Worm (Caenorhabditis elegans): ENCODE measurements around the gene C07E3.10.

C07E3.10 gene

DNA sequence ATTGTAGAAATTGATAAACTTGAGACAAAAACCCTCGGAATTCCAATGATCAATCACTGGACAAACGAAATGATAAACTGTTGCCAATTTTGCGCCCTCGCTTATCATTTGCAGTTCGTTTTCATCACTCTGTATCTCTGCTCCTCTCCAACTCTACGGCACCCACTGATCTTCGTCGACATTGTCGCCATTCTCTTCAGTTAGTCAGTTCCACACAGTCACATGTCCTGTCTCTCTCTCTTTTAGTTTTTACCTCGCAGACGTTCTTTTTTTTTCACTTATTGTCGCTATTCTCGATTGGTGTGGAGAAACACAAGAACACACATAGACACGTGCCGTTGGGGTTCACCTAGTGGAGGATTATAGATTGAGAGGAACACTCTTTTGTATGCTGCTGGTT, 42.9 kb downstream of the C07E3.10 start:
- TF ChIP-seq Y55F3AM.14 (GFP tag; optimal IDR thresholded peaks at IDR 0.05) (peak; percentile 34), blmp-1 (tag; optimal IDR thresholded peaks at IDR 0.05; ENCODE audit: insufficient read depth) (peak; percentile 86), lin-13 (GFP tag; optimal IDR thresholded peaks at IDR 0.05) (peak; percentile 52), ceh-16 (tag; optimal IDR thresholded peaks at IDR 0.05) (no peak), snpc-4 (tag; optimal IDR thresholded peaks at IDR 0.05) (peak; percentile 17), dmd-4 (tag; optimal IDR thresholded peaks at IDR 0.05) (no peak), mdl-1 (tag; optimal IDR thresholded peaks at IDR 0.05) (peak; percentile 55 to 58), sma-9 (GFP tag; optimal IDR thresholded peaks at IDR 0.05) (peak; percentile 89), sma-9 (tag; optimal IDR thresholded peaks at IDR 0.05) (no peak), nhr-21 (tag; optimal IDR thresholded peaks at IDR 0.05) (peak; percentile 86), nhr-6 (tag; optimal IDR thresholded peaks at IDR 0.05) (peak; percentile 67), C34F6.9 (tag; optimal IDR thresholded peaks at IDR 0.05) (peak; percentile 39), lsy-2 (tag; optimal IDR thresholded peaks at IDR 0.05) (peak in 1 of 2 experiments; percentile 65), nhr-11 (tag; optimal IDR thresholded peaks at IDR 0.05) (no peak), sem-4 (tag; optimal IDR thresholded peaks at IDR 0.05) (peak; percentile 39), gmeb-1 (tag; optimal IDR thresholded peaks at IDR 0.05) (peak; percentile 56), F13H6.1 (tag; optimal IDR thresholded peaks at IDR 0.05) (peak; percentile 79), fos-1 (tag; optimal IDR thresholded peaks at IDR 0.05) (peak; percentile 71), nhr-25 (tag; optimal IDR thresholded peaks at IDR 0.05) (peak; percentile 83), crh-2 (tag; optimal IDR thresholded peaks at IDR 0.05) (peak; percentile 74), nhr-129 (tag; optimal IDR thresholded peaks at IDR 0.05) (peak; percentile 63), nhr-10 (tag; optimal IDR thresholded peaks at IDR 0.05) (no peak), sma-3 (GFP tag; optimal IDR thresholded peaks at IDR 0.05) (peak; percentile 90), ama-1 (optimal IDR thresholded peaks at IDR 0.05) (peak; percentile 61), alr-1 (tag; optimal IDR thresholded peaks at IDR 0.05) (no peak)

DNA sequence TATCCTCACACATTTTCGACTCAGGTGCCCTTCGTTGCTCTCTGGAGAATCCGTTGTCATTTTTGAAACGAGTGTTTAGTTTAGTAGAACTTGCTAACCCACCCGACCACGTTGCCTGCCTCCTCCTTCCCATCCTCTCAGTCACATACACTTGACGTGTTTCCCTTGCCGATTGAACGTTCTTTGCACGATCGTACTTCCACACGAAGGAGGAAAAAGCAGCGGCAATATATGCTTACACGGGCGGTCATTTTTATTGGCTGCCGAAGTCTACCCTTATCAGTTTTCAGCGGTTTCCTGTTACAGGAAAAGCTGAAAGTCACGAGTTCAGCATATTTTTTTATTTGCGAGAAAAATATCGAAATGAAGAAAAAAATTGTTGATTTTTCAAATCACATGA, 43.6 kb downstream of the C07E3.10 start:
- peak; percentile 37 for TF ChIP-seq gmeb-1 (tag; optimal IDR thresholded peaks at IDR 0.05)
- TF ChIP-seq ztf-11 (tag; optimal IDR thresholded peaks at IDR 0.05) = no peak
- TF ChIP-seq nhr-25 (tag; optimal IDR thresholded peaks at IDR 0.05) = peak; percentile 68
- TF ChIP-seq nhr-11 (tag; optimal IDR thresholded peaks at IDR 0.05) = no peak
- TF ChIP-seq crh-2 (tag; optimal IDR thresholded peaks at IDR 0.05) = peak; percentile 65
- TF ChIP-seq nhr-237 (tag; optimal IDR thresholded peaks at IDR 0.05) = no peak
- TF ChIP-seq Y55F3AM.14 (GFP tag; optimal IDR thresholded peaks at IDR 0.05) = no peak
- peak in 1 of 2 experiments; percentile 64 for TF ChIP-seq mdl-1 (tag; optimal IDR thresholded peaks at IDR 0.05)
- no peak for TF ChIP-seq elt-3 (tag; optimal IDR thresholded peaks at IDR 0.05)
- TF ChIP-seq F13H6.1 (tag; optimal IDR thresholded peaks at IDR 0.05) = peak; percentile 80
- no peak for TF ChIP-seq peb-1 (tag; optimal IDR thresholded peaks at IDR 0.05)
- TF ChIP-seq sma-9 (GFP tag; optimal IDR thresholded peaks at IDR 0.05) = peak; percentile 82
- no peak for TF ChIP-seq sma-9 (tag; optimal IDR thresholded peaks at IDR 0.05)
- peak; percentile 76 for TF ChIP-seq nhr-21 (tag; optimal IDR thresholded peaks at IDR 0.05)
- peak; percentile 70 for TF ChIP-seq nhr-129 (tag; optimal IDR thresholded peaks at IDR 0.05)
- TF ChIP-seq fos-1 (tag; optimal IDR thresholded peaks at IDR 0.05) = peak; percentile 84
- no peak for TF ChIP-seq unc-62 (GFP tag; optimal IDR thresholded peaks at IDR 0.05)
- TF ChIP-seq ztf-1 (GFP tag; conservative IDR thresholded peaks at IDR 0.05) = no peak
- TF ChIP-seq nhr-77 (tag; optimal IDR thresholded peaks at IDR 0.05) = no peak
- TF ChIP-seq nhr-23 (tag; optimal IDR thresholded peaks at IDR 0.05) = no peak
- TF ChIP-seq egl-27 (tag; optimal IDR thresholded peaks at IDR 0.05) = peak; percentile 8
- peak; percentile 11 for TF ChIP-seq sma-3 (GFP tag; optimal IDR thresholded peaks at IDR 0.05)

DNA sequence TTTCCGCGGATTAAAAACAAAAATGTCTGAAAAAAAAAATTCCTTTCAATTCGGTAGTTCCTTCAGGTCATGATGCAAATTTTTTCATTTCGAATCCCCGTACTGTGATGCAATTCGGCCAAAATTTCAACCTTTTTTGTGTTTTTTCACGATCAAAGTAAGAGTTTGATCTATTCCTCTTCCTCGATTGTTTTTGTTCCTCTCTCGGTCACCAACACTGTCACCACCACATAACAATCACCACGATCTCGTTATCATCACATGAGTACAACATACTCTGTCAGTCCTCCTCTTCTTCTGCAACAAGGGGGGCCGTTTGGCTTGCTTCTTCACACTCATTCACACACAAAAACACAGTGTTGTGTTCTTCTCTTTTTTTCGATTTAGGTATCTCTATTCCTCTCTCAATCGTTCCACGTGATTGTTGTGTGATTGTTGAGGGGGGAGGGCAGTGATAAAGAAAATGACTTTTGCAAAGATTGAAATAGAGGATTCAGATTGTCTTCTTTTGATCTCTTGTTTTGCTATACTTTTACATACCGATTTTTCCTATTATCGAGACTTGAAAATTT, 44.2 kb downstream of the C07E3.10 start:
- TF ChIP-seq sem-4 (tag; optimal IDR thresholded peaks at IDR 0.05) (peak; percentile 17), elt-3 (tag; optimal IDR thresholded peaks at IDR 0.05) (no peak), elt-1 (tag; optimal IDR thresholded peaks at IDR 0.05) (no peak), gmeb-1 (tag; optimal IDR thresholded peaks at IDR 0.05) (peak; percentile 16), C34F6.9 (tag; optimal IDR thresholded peaks at IDR 0.05) (peak; percentile 58), aly-2 (tag; optimal IDR thresholded peaks at IDR 0.05) (no peak), mdl-1 (tag; optimal IDR thresholded peaks at IDR 0.05) (peak in 1 of 2 experiments; percentile 47), fos-1 (tag; optimal IDR thresholded peaks at IDR 0.05) (peak; percentile 34), Y55F3AM.14 (GFP tag; optimal IDR thresholded peaks at IDR 0.05) (peak; percentile 52), blmp-1 (tag; optimal IDR thresholded peaks at IDR 0.05; ENCODE audit: insufficient read depth) (peak; percentile 29), nhr-21 (tag; optimal IDR thresholded peaks at IDR 0.05) (peak; percentile 84), nhr-23 (tag; optimal IDR thresholded peaks at IDR 0.05) (no peak), nhr-129 (tag; optimal IDR thresholded peaks at IDR 0.05) (peak; percentile 90), unc-55 (GFP tag; optimal IDR thresholded peaks at IDR 0.05) (no peak), mbf-1 (tag; optimal IDR thresholded peaks at IDR 0.05) (no peak), sma-3 (GFP tag; optimal IDR thresholded peaks at IDR 0.05) (peak; percentile 85), ztf-11 (tag; optimal IDR thresholded peaks at IDR 0.05) (no peak), lin-39 (tag; optimal IDR thresholded peaks at IDR 0.05) (no peak), ama-1 (optimal IDR thresholded peaks at IDR 0.05) (no peak), lin-11 (tag; optimal IDR thresholded peaks at IDR 0.05) (no peak), egl-27 (tag; optimal IDR thresholded peaks at IDR 0.05) (no peak), unc-62 (GFP tag; optimal IDR thresholded peaks at IDR 0.05) (no peak), lsy-2 (tag; optimal IDR thresholded peaks at IDR 0.05) (peak in 1 of 2 experiments; percentile 61), ztf-1 (GFP tag; conservative IDR thresholded peaks at IDR 0.05) (no peak), nhr-77 (tag; optimal IDR thresholded peaks at IDR 0.05) (no peak), mab-5 (tag; optimal IDR thresholded peaks at IDR 0.05) (no peak), alr-1 (tag; optimal IDR thresholded peaks at IDR 0.05) (no peak), lin-13 (GFP tag; optimal IDR thresholded peaks at IDR 0.05) (peak; percentile 13), zag-1 (tag; optimal IDR thresholded peaks at IDR 0.05) (no peak), R02D3.7 (tag; optimal IDR thresholded peaks at IDR 0.05) (no peak), ZK546.5 (tag; optimal IDR thresholded peaks at IDR 0.05) (no peak), F13H6.1 (tag; optimal IDR thresholded peaks at IDR 0.05) (peak; percentile 51), ceh-16 (tag; optimal IDR thresholded peaks at IDR 0.05) (no peak), nhr-237 (tag; optimal IDR thresholded peaks at IDR 0.05) (no peak), nhr-11 (tag; optimal IDR thresholded peaks at IDR 0.05) (no peak)
